Fruit fly (Drosophila melanogaster) whole organism, embryonic: ENCODE results near the gene CG12640.

ENCODE experiments used
- Ada2b ChIP-seq: fragments of 200-800 bp; sonication (Bioruptor generic); IDR thresholded peaks from 2 replicates; pipeline ENCODE4 v1.3.6; 2022; ENCODE audit warnings: missing biosample characterization, missing genetic modification characterization
- BtbVII ChIP-seq: fragments of 200-800 bp; sonication (Bioruptor generic); optimal IDR thresholded peaks from 3 replicates; lab custom pipeline; 2017; ENCODE audit warnings: missing biosample characterization, mild to moderate bottlenecking, missing genetic modification characterization
- CG10147 ChIP-seq: fragments of 200-800 bp; sonication (Bioruptor generic); optimal IDR thresholded peaks from 2 replicates; lab custom pipeline; 2019; ENCODE audit warnings: missing biosample characterization, mild to moderate bottlenecking, missing genetic modification characterization, moderate library complexity
- CG10959 ChIP-seq: fragments of 200-800 bp; sonication (Bioruptor generic); IDR thresholded peaks from 2 replicates; pipeline ENCODE4 v1.3.6; 2022; ENCODE audit warnings: missing biosample characterization, missing genetic modification characterization
- CG12104 ChIP-seq: fragments of 200-800 bp; sonication (Bioruptor generic); optimal IDR thresholded peaks from 3 replicates; lab custom pipeline; 2016; ENCODE audit warnings: missing biosample characterization, missing genetic modification characterization
- CG12299 ChIP-seq: fragments of 200-800 bp; sonication (Bioruptor generic); optimal IDR thresholded peaks from 2 replicates; lab custom pipeline; 2018; ENCODE audit warnings: missing biosample characterization, mild to moderate bottlenecking, missing genetic modification characterization
- CG12744 ChIP-seq: fragments of 200-800 bp; sonication (Bioruptor generic); optimal IDR thresholded peaks from 2 replicates; lab custom pipeline; 2016; ENCODE audit warnings: missing biosample characterization, missing genetic modification characterization
- CG12769 ChIP-seq: fragments of 200-800 bp; sonication (Bioruptor generic); optimal IDR thresholded peaks from 2 replicates; lab custom pipeline; 2019; ENCODE audit warnings: missing biosample characterization, mild to moderate bottlenecking, missing genetic modification characterization, moderate library complexity
- CG14860 ChIP-seq: fragments of 200-800 bp; sonication (Bioruptor generic); IDR thresholded peaks from 3 replicates; pipeline ENCODE4 v1.3.6; 2022; ENCODE audit warnings: missing biosample characterization, missing genetic modification characterization; ENCODE audit not compliant: partially characterized antibody
- CG1529 ChIP-seq: fragments of 200-800 bp; sonication (Bioruptor generic); optimal IDR thresholded peaks from 3 replicates; lab custom pipeline; 2018; ENCODE audit warnings: missing biosample characterization, missing genetic modification characterization
- CG17568 ChIP-seq: fragments of 200-800 bp; sonication (Bioruptor generic); optimal IDR thresholded peaks from 2 replicates; lab custom pipeline; 2018; ENCODE audit warnings: missing biosample characterization, mild to moderate bottlenecking, missing genetic modification characterization, moderate library complexity
- CG34224 ChIP-seq: fragments of 200-800 bp; sonication (Bioruptor generic); IDR thresholded peaks from 3 replicates; pipeline ENCODE4 v1.3.6; 2022; ENCODE audit warnings: missing biosample characterization, missing genetic modification characterization; ENCODE audit not compliant: partially characterized antibody
- CG3995 ChIP-seq: fragments of 200-800 bp; sonication (Bioruptor generic); optimal IDR thresholded peaks from 3 replicates; lab custom pipeline; 2016; ENCODE audit warnings: missing biosample characterization, missing genetic modification characterization
- CG4730 ChIP-seq: fragments of 200-800 bp; sonication (Bioruptor generic); IDR thresholded peaks from 2 replicates; pipeline ENCODE4 v1.3.6; 2022; ENCODE audit warnings: missing biosample characterization, missing genetic modification characterization
- CG6813 ChIP-seq: fragments of 200-800 bp; sonication (Bioruptor generic); optimal IDR thresholded peaks from 2 replicates; lab custom pipeline; 2017; ENCODE audit warnings: missing biosample characterization, missing genetic modification characterization, mild to moderate bottlenecking, moderate library complexity, missing genetic modification reagents
- CG8478 ChIP-seq: fragments of >200 bp; optimal IDR thresholded peaks from 2 replicates; lab custom pipeline; 2018
- CG9215 ChIP-seq: fragments of 200-800 bp; sonication (Bioruptor generic); IDR thresholded peaks from 2 replicates; pipeline ENCODE4 v1.3.6; 2022; ENCODE audit warnings: missing biosample characterization, missing genetic modification characterization
- CG9727 ChIP-seq: fragments of 200-800 bp; sonication (Bioruptor generic); optimal IDR thresholded peaks from 3 replicates; lab custom pipeline; 2017; ENCODE audit warnings: missing biosample characterization, mild to moderate bottlenecking, missing genetic modification characterization
- CG9797 ChIP-seq: fragments of 200-800 bp; sonication (Bioruptor generic); optimal IDR thresholded peaks from 3 replicates; lab custom pipeline; 2018; ENCODE audit warnings: missing biosample characterization, mild to moderate bottlenecking, missing genetic modification characterization
- Dek ChIP-seq: fragments of 200-800 bp; sonication (Bioruptor generic); optimal IDR thresholded peaks from 3 replicates; lab custom pipeline; 2019; ENCODE audit warnings: missing biosample characterization, mild to moderate bottlenecking, missing genetic modification characterization, moderate library complexity
- Fer1 ChIP-seq: fragments of 200-800 bp; sonication (Bioruptor generic); optimal IDR thresholded peaks from 2 replicates; lab custom pipeline; 2017; ENCODE audit warnings: missing biosample characterization, mild to moderate bottlenecking, missing genetic modification characterization
- Fer2 ChIP-seq: fragments of 200-800 bp; sonication (Bioruptor generic); optimal IDR thresholded peaks from 2 replicates; lab custom pipeline; 2018; ENCODE audit warnings: missing biosample characterization, mild to moderate bottlenecking, missing genetic modification characterization, moderate library complexity
- HmgD ChIP-seq: fragments of 200-800 bp; sonication (Bioruptor generic); optimal IDR thresholded peaks from 3 replicates; lab custom pipeline; 2016; ENCODE audit warnings: missing biosample characterization, missing genetic modification characterization
- Jarid2 ChIP-seq: fragments of 200-800 bp; sonication (Bioruptor generic); optimal IDR thresholded peaks from 3 replicates; lab custom pipeline; 2017; ENCODE audit warnings: mild to moderate bottlenecking, missing biosample characterization, missing genetic modification reagents, missing genetic modification characterization
- Myb ChIP-seq: fragments of 200-800 bp; sonication (Bioruptor generic); optimal IDR thresholded peaks from 2 replicates; lab custom pipeline; 2016; ENCODE audit warnings: missing biosample characterization, missing genetic modification characterization
- Ssrp ChIP-seq: fragments of 200-800 bp; sonication (Bioruptor generic); optimal IDR thresholded peaks from 2 replicates; lab custom pipeline; 2018; ENCODE audit warnings: missing biosample characterization, mild to moderate bottlenecking, missing genetic modification characterization, moderate library complexity
- aop ChIP-seq: fragments of 200-800 bp; sonication (Bioruptor generic); IDR thresholded peaks from 2 replicates; pipeline ENCODE4 v1.3.6; 2022; ENCODE audit warnings: missing biosample characterization, missing genetic modification characterization
- ap ChIP-seq: fragments of 200-800 bp; sonication (Bioruptor generic); IDR thresholded peaks from 2 replicates; pipeline ENCODE4 v1.3.6; 2022; ENCODE audit warnings: missing biosample characterization, missing genetic modification characterization
- bowl ChIP-seq: fragments of 200-800 bp; sonication (Bioruptor generic); IDR thresholded peaks from 2 replicates; pipeline ENCODE4 v1.3.6; 2022; ENCODE audit warnings: missing biosample characterization, missing genetic modification characterization
- cato ChIP-seq: fragments of 200-800 bp; sonication (Bioruptor generic); optimal IDR thresholded peaks from 2 replicates; lab custom pipeline; 2016; ENCODE audit warnings: missing biosample characterization, missing genetic modification characterization, borderline replicate concordance
- croc ChIP-seq: fragments of 200-800 bp; sonication (Bioruptor generic); conservative IDR thresholded peaks from 3 replicates; pipeline ENCODE4 v1.3.6; 2022; ENCODE audit warnings: missing biosample characterization, missing genetic modification characterization
- dm ChIP-seq: fragments of 200-800 bp; sonication (Bioruptor generic); optimal IDR thresholded peaks from 3 replicates; lab custom pipeline; 2016; ENCODE audit warnings: missing biosample characterization, missing genetic modification characterization
- ftz-f1 ChIP-seq: fragments of 200-800 bp; sonication (Bioruptor generic); optimal IDR thresholded peaks from 2 replicates; lab custom pipeline; 2016; ENCODE audit warnings: missing biosample characterization, missing genetic modification characterization
- gro ChIP-seq: fragments of 200-800 bp; sonication (Bioruptor generic); optimal IDR thresholded peaks from 2 replicates; lab custom pipeline; 2016; ENCODE audit warnings: missing biosample characterization, missing genetic modification characterization
- hbn ChIP-seq: fragments of 200-800 bp; sonication (Bioruptor generic); IDR thresholded peaks from 2 replicates; pipeline ENCODE4 v1.3.6; 2022; ENCODE audit warnings: missing biosample characterization, missing genetic modification characterization; ENCODE audit not compliant: partially characterized antibody
- inv ChIP-seq: fragments of 200-800 bp; sonication (Bioruptor generic); IDR thresholded peaks from 2 replicates; pipeline ENCODE4 v1.3.6; 2022; ENCODE audit warnings: missing biosample characterization, missing genetic modification characterization; ENCODE audit not compliant: partially characterized antibody
- kay ChIP-seq: fragments of 200-800 bp; sonication (Bioruptor generic); optimal IDR thresholded peaks from 2 replicates; lab custom pipeline; 2016; ENCODE audit warnings: missing biosample characterization, missing genetic modification characterization
- kni ChIP-seq: fragments of 200-800 bp; sonication (Bioruptor generic); optimal IDR thresholded peaks from 3 replicates; lab custom pipeline; 2017; ENCODE audit warnings: mild to moderate bottlenecking, missing biosample characterization, missing genetic modification reagents, missing genetic modification characterization
- maf-S ChIP-seq: fragments of 200-800 bp; sonication (Bioruptor generic); optimal IDR thresholded peaks from 2 replicates; lab custom pipeline; 2016; ENCODE audit warnings: missing biosample characterization, missing genetic modification characterization
- mam ChIP-seq: fragments of 200-800 bp; sonication (Bioruptor generic); optimal IDR thresholded peaks from 3 replicates; lab custom pipeline; 2016; ENCODE audit warnings: missing biosample characterization, missing genetic modification characterization
- p53 ChIP-seq: fragments of 200-800 bp; sonication (Bioruptor generic); optimal IDR thresholded peaks from 2 replicates; lab custom pipeline; 2016; ENCODE audit warnings: missing biosample characterization, missing genetic modification characterization
- pnt ChIP-seq: fragments of 200-800 bp; sonication (Bioruptor generic); optimal IDR thresholded peaks from 3 replicates; lab custom pipeline; 2016; ENCODE audit warnings: missing biosample characterization, missing genetic modification characterization
- ranshi ChIP-seq: fragments of 200-800 bp; sonication (Bioruptor generic); IDR thresholded peaks from 2 replicates; pipeline ENCODE4 v1.3.6; 2022; ENCODE audit warnings: missing biosample characterization, missing genetic modification characterization
- rib ChIP-seq: fragments of 200-800 bp; sonication (Bioruptor generic); IDR thresholded peaks from 2 replicates; pipeline ENCODE4 v1.3.6; 2022; ENCODE audit warnings: missing biosample characterization, missing genetic modification characterization
- schlank ChIP-seq: fragments of 200-800 bp; sonication (Bioruptor generic); optimal IDR thresholded peaks from 2 replicates; lab custom pipeline; 2018; ENCODE audit warnings: missing biosample characterization, mild to moderate bottlenecking, missing genetic modification characterization
- seq ChIP-seq: fragments of 200-800 bp; sonication (Bioruptor generic); IDR thresholded peaks from 2 replicates; pipeline ENCODE4 v1.3.6; 2022; ENCODE audit warnings: missing biosample characterization, missing genetic modification characterization
- sob ChIP-seq: fragments of 200-800 bp; sonication (Bioruptor generic); IDR thresholded peaks from 2 replicates; pipeline ENCODE4 v1.3.6; 2022; ENCODE audit warnings: missing biosample characterization, missing genetic modification characterization
- tin ChIP-seq: fragments of 200-800 bp; sonication (Bioruptor generic); optimal IDR thresholded peaks from 3 replicates; lab custom pipeline; 2016; ENCODE audit warnings: missing biosample characterization, missing genetic modification characterization
- trh ChIP-seq: fragments of 200-800 bp; sonication (Bioruptor generic); optimal IDR thresholded peaks from 2 replicates; lab custom pipeline; 2016; ENCODE audit warnings: missing biosample characterization, missing genetic modification characterization
- wor ChIP-seq: fragments of 200-800 bp; sonication (Bioruptor generic); IDR thresholded peaks from 2 replicates; pipeline ENCODE4 v1.3.6; 2022; ENCODE audit warnings: missing biosample characterization, missing genetic modification characterization
- zfh2 ChIP-seq: fragments of 200-800 bp; sonication (Bioruptor generic); optimal IDR thresholded peaks from 2 replicates; lab custom pipeline; 2016; ENCODE audit warnings: missing biosample characterization, missing genetic modification characterization

The CG12640 gene

DNA sequence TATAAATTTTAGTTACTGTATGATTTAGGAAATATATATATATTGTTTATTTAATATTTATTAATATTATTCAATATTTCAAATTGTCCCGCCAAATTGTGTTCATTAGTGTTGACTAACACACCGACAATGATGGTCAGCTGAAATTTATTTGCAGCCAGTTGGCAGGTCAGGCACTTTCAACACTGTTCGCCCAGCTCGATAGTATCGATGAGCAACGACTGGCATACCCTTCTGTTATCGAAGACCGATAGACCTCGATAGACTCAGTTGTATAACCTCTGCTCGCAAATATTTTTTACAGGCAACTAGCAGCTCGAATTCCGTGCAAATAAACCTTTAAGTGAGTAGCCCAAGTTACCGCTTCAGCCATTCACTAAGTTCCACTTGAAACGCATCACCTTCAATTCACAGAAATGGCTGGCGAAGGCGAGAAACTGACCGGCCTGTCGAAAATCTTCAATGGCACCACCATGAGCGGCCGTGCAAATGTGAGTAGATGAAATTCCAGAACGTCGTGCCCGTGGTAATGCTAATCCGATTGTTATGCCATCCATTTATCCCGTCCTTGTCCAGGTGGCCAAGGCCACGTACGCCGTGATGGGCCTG is 28.0 kb upstream of the CG12640 start, which contains the start of gene Neb-cGP (continued):
- TF ChIP-seq hbn (GFP tag; lab: Robert Waterston, UW) (peak; percentile 93), inv (GFP tag; lab: Robert Waterston, UW) (peak; percentile 82), zfh2 (peak; percentile 75), mam (GFP tag; lab: Kevin White, UChicago) (peak; percentile 80), ap (GFP tag; lab: Robert Waterston, UW) (no peak), trh (no peak), bowl (GFP tag; lab: Robert Waterston, UW) (no peak), Ssrp (peak; percentile 7), Fer1 (GFP tag; lab: Kevin White, UChicago) (peak; percentile 73), CG34224 (GFP tag; lab: Robert Waterston, UW) (peak; percentile 96), CG9797 (GFP tag; lab: Kevin White, UChicago) (peak; percentile 55), dm (GFP tag; lab: Kevin White, UChicago) (peak; percentile 44), Myb (peak; percentile 56), CG10147 (GFP tag; lab: Kevin White, UChicago) (peak; percentile 34), sob (peak; percentile 75), ranshi (GFP tag; lab: Robert Waterston, UW) (peak; percentile 44; the same call in 1 of the 2 replicates), p53 (GFP tag; lab: Kevin White, UChicago) (no peak), wor (no peak), kay (GFP tag; lab: Kevin White, UChicago) (peak; percentile 19), CG9727 (GFP tag; lab: Kevin White, UChicago) (no peak), maf-S (GFP tag; lab: Kevin White, UChicago) (peak; percentile 47), seq (no peak), cato (GFP tag; lab: Kevin White, UChicago) (peak; percentile 7), kni (no peak), CG12744 (GFP tag; lab: Kevin White, UChicago) (peak; percentile 22), CG12299 (peak; percentile 7), Jarid2 (no peak), CG12104 (GFP tag; lab: Kevin White, UChicago) (no peak), Fer2 (tag; lab: Kevin White, UChicago) (peak; percentile 52), croc (0 out of 3 replicates have a peak, but pooled peaks have one; percentile 17), CG6813 (peak; percentile 47), CG14860 (GFP tag; lab: Robert Waterston, UW) (peak; percentile 88), gro (GFP tag; lab: Kevin White, UChicago) (peak; percentile 69), schlank (tag; lab: Kevin White, UChicago) (peak; percentile 25), CG1529 (no peak), CG17568 (no peak), CG4730 (GFP tag; lab: Robert Waterston, UW) (no peak), CG9215 (GFP tag; lab: Robert Waterston, UW) (no peak), aop (no peak), CG3995 (GFP tag; lab: Kevin White, UChicago) (no peak), ftz-f1 (GFP tag; lab: Kevin White, UChicago) (peak; percentile 43), rib (GFP tag; lab: Robert Waterston, UW) (peak; percentile 63; the same call in 1 of the 2 replicates), pnt (GFP tag; lab: Kevin White, UChicago) (no peak), CG10959 (GFP tag; lab: Robert Waterston, UW) (no peak), CG12769 (tag; lab: Kevin White, UChicago) (no peak), CG8478 (no peak), Ada2b (GFP tag; lab: Robert Waterston, UW) (peak; percentile 25; the same call in 1 of the 2 replicates), BtbVII (peak; percentile 67), tin (peak; percentile 64), HmgD (GFP tag; lab: Kevin White, UChicago) (peak; percentile 56), Dek (tag; lab: Kevin White, UChicago) (peak; percentile 60)
